Worm (Caenorhabditis elegans): ENCODE measurements around the gene sre-16.

DNA sequence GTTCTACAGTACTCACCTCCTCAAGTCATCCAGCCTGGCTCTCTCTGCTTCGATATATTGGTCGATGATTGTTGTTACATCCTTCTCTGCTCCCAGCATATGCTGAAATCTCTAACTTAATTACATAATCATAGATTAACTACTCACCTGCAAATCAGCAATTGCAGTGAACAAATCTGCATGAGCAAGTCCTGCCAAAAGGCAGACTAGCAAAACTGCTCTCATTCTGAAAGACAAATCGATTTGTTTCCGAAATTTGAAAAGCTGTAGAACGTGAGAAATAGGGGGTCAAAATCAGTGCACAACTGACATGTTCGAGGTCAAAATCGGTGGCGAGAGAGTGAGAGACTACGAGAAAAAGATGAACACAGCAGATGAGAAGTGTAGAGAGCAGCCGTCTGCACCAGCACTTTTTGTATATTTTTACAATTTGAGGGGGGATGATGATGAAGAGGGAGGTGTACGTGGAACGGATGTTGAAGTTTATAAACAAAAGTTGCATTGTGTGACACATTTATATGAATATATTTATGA lies 20.1 kb downstream of the sre-16 start, which contains the start of gene phy-2:
- no peak for TF ChIP-seq nhr-76 (tag; optimal IDR thresholded peaks at IDR 0.05)
- no peak for TF ChIP-seq nhr-28 (tag; optimal IDR thresholded peaks at IDR 0.05)
- TF ChIP-seq nhr-77 (tag; optimal IDR thresholded peaks at IDR 0.05), result no peak
- no peak for TF ChIP-seq ceh-82 (tag; optimal IDR thresholded peaks at IDR 0.05)
- no peak for TF ChIP-seq nhr-237 (tag; optimal IDR thresholded peaks at IDR 0.05)

Data from whole organism, L4 larva.